Worm (Caenorhabditis elegans): ENCODE data around the gene Y56A3A.31.

Gene Y56A3A.31

ce11 chrIII:11942664-11943063 is 31.6 kb upstream of the Y56A3A.31 start:
- TF ChIP-seq pax-1 (tag; optimal IDR thresholded peaks at IDR 0.05) (no peak), sox-2 (GFP tag; IDR thresholded peaks at IDR 0.05) (no peak), unc-42 (tag; optimal IDR thresholded peaks at IDR 0.05) (no peak), pag-3 (tag; optimal IDR thresholded peaks at IDR 0.05; ENCODE audit: borderline replicate concordance) (no peak), ceh-34 (tag; optimal IDR thresholded peaks at IDR 0.05) (peak; percentile 58), pros-1 (tag; optimal IDR thresholded peaks at IDR 0.05) (no peak), ceh-48 (tag; optimal IDR thresholded peaks at IDR 0.05) (no peak), lin-11 (tag; optimal IDR thresholded peaks at IDR 0.05) (no peak), pat-9 (tag; optimal IDR thresholded peaks at IDR 0.05) (peak; percentile 53), ceh-18 (tag; optimal IDR thresholded peaks at IDR 0.05) (peak; percentile 79), nhr-232 (tag; optimal IDR thresholded peaks at IDR 0.05) (no peak), ceh-24 (tag; optimal IDR thresholded peaks at IDR 0.05) (no peak), nfya-1 (tag; optimal IDR thresholded peaks at IDR 0.05) (peak; percentile 64), mec-3 (tag; optimal IDR thresholded peaks at IDR 0.05; ENCODE audit: borderline replicate concordance) (no peak), rnt-1 (tag; optimal IDR thresholded peaks at IDR 0.05) (peak; percentile 60), nhr-11 (tag; optimal IDR thresholded peaks at IDR 0.05) (no peak), tbx-2 (tag; optimal IDR thresholded peaks at IDR 0.05) (peak; percentile 34), ceh-31 (tag; optimal IDR thresholded peaks at IDR 0.05) (peak; percentile 34), eyg-1 (tag; optimal IDR thresholded peaks at IDR 0.05) (no peak), unc-55 (GFP tag; optimal IDR thresholded peaks at IDR 0.05) (peak; percentile 83), C08G9.2 (tag; optimal IDR thresholded peaks at IDR 0.05) (peak; percentile 5), sox-4 (tag; optimal IDR thresholded peaks at IDR 0.05) (no peak), hlh-8 (tag; optimal IDR thresholded peaks at IDR 0.05) (no peak), hlh-15 (tag; optimal IDR thresholded peaks at IDR 0.05) (no peak), hlh-30 (tag; optimal IDR thresholded peaks at IDR 0.05; ENCODE audit: insufficient read depth) (no peak)

- peak; percentile 34 for TF ChIP-seq dmd-4 (tag; optimal IDR thresholded peaks at IDR 0.05; ENCODE audit: borderline replicate concordance)
- TF ChIP-seq ceh-48 (tag; optimal IDR thresholded peaks at IDR 0.05) = no peak
- peak; percentile 84 for TF ChIP-seq mec-3 (tag; optimal IDR thresholded peaks at IDR 0.05; ENCODE audit: borderline replicate concordance)
- no peak for TF ChIP-seq odd-2 (tag; optimal IDR thresholded peaks at IDR 0.05)
- TF ChIP-seq hlh-6 (tag; optimal IDR thresholded peaks at IDR 0.05) = peak; percentile 65
- TF ChIP-seq fkh-6 (tag; optimal IDR thresholded peaks at IDR 0.05) = peak; percentile 51
- TF ChIP-seq gmeb-2 (tag; optimal IDR thresholded peaks at IDR 0.05) = no peak
- no peak for TF ChIP-seq pag-3 (tag; optimal IDR thresholded peaks at IDR 0.05; ENCODE audit: borderline replicate concordance)
- TF ChIP-seq nhr-11 (tag; optimal IDR thresholded peaks at IDR 0.05) = no peak
- TF ChIP-seq T23F11.4 (GFP tag; optimal IDR thresholded peaks at IDR 0.05) = no peak
- peak; percentile 42 for TF ChIP-seq pha-2 (tag; optimal IDR thresholded peaks at IDR 0.05)
- peak; percentile 96 for TF ChIP-seq tbx-7 (tag; optimal IDR thresholded peaks at IDR 0.05)
- peak; percentile 98 for TF ChIP-seq ceh-2 (tag; optimal IDR thresholded peaks at IDR 0.05)
- no peak for TF ChIP-seq nhr-232 (tag; optimal IDR thresholded peaks at IDR 0.05)
- TF ChIP-seq unc-86 (tag; optimal IDR thresholded peaks at IDR 0.05) = peak; percentile 49
- no peak for TF ChIP-seq ceh-24 (tag; optimal IDR thresholded peaks at IDR 0.05)
- no peak for TF ChIP-seq che-1 (tag; optimal IDR thresholded peaks at IDR 0.05)
- TF ChIP-seq pax-1 (tag; optimal IDR thresholded peaks at IDR 0.05) = no peak
- no peak for TF ChIP-seq sox-2 (GFP tag; IDR thresholded peaks at IDR 0.05)
- TF ChIP-seq ceh-34 (tag; optimal IDR thresholded peaks at IDR 0.05) = peak; percentile 60
- no peak for TF ChIP-seq pha-4 (tag; optimal IDR thresholded peaks at IDR 0.05)
- peak; percentile 72 for TF ChIP-seq F13H6.1 (tag; optimal IDR thresholded peaks at IDR 0.05)
- peak; percentile 33 for TF ChIP-seq ceh-19 (GFP tag; optimal IDR thresholded peaks at IDR 0.05)
- no peak for TF ChIP-seq ceh-45 (GFP tag; IDR thresholded peaks at IDR 0.05)
- TF ChIP-seq C08G9.2 (tag; optimal IDR thresholded peaks at IDR 0.05) = peak; percentile 95
- TF ChIP-seq ref-2 (tag; optimal IDR thresholded peaks at IDR 0.05) = peak; percentile 79
- no peak for TF ChIP-seq C38D4.7 (GFP tag; optimal IDR thresholded peaks at IDR 0.05)
- TF ChIP-seq syd-9 (tag; optimal IDR thresholded peaks at IDR 0.05) = peak; percentile 15
- no peak for TF ChIP-seq ama-1 (optimal IDR thresholded peaks at IDR 0.05)
- TF ChIP-seq K09A11.1 (tag; optimal IDR thresholded peaks at IDR 0.05; ENCODE audit: insufficient read depth) = no peak
- TF ChIP-seq ttx-3 (tag; optimal IDR thresholded peaks at IDR 0.05) = peak; percentile 14
- peak; percentile 48 for TF ChIP-seq ahr-1 (tag; optimal IDR thresholded peaks at IDR 0.05)
- TF ChIP-seq ceh-18 (tag; optimal IDR thresholded peaks at IDR 0.05) = peak; percentile 6
- TF ChIP-seq sox-4 (tag; optimal IDR thresholded peaks at IDR 0.05) = no peak
- no peak for TF ChIP-seq elt-4 (tag; optimal IDR thresholded peaks at IDR 0.05)
These were observed 28.1 kb upstream of the Y56A3A.31 start for ce11 chrIII:11946062-11946749.

Measured in whole organism, late embryonic.